Worm (Caenorhabditis elegans) whole organism, L4 larva: ENCODE results near the gene jmjd-4.

Experiments used
- R02D3.7 ChIP-seq: fragments of 150-350 bp; sonication (generic microtip); optimal IDR thresholded peaks from 3 replicates; lab custom pipeline; 2014; ENCODE audit warnings: missing biosample characterization, missing genetic modification characterization
- ceh-32 ChIP-seq: sonication (generic microtip); optimal IDR thresholded peaks from 2 replicates; lab custom pipeline; 2016; ENCODE audit warnings: mild to moderate bottlenecking, missing genetic modification characterization, missing compliant biosample characterization; ENCODE audit not compliant: poor library complexity
- nhr-42 ChIP-seq: fragments of 200-800 bp; sonication (Bioruptor generic); IDR thresholded peaks from 2 replicates; pipeline ENCODE4 v1.3.6; 2022; ENCODE audit warnings: missing genetic modification characterization, missing compliant biosample characterization
- unc-62 ChIP-seq, 3 experiments: fragments of 150-350 bp in 1 of 3; sonication (generic microtip); optimal IDR thresholded peaks in 2 of 3; peaks in 1 of 3; 1 replicate in 1 of 3; 2 replicates in 2 of 3; lab custom pipeline; 2014 to 2017; ENCODE audit warnings: missing biosample characterization in 3 of 3, missing genetic modification characterization in 3 of 3, missing genetic modification reagents in 3 of 3, missing genotype in 1 of 3

DNA sequence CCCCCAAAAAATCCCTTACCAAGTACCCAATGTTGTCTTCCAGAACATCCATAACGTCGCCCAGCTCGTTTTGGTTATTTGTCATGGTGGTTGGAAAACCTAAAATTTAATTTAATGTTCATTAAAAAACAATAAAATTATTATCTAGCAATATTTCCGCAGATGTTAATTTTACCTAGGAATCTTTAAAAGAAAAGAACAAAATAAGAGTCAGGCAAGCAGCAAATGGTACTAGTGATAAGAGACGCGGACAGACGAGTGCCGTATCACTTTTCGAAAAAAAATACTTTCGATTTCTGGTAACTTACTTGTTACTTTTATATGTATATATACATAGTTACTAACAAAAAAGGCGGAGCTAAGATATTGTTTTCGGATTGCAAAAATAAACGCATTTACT lies 22.8 kb downstream of the jmjd-4 start, which contains the start of gene T07A5.7:
- TF ChIP-seq R02D3.7 (tag; lab: Kevin White, UChicago), result no peak
- TF ChIP-seq nhr-42, result no peak
- no peak for TF ChIP-seq unc-62 (GFP tag; optimal IDR thresholded peaks at IDR 0.05 in 1 of 2; lab: Kevin White, UChicago)
- no peak for TF ChIP-seq unc-62 (tag; optimal IDR thresholded peaks at IDR 0.05; lab: Kevin White, UChicago)
- no peak for TF ChIP-seq ceh-32 (tag; lab: Kevin White, UChicago)
